Worm (Caenorhabditis elegans): Measurements from ENCODE around the gene ZK1098.2.

- TF ChIP-seq pha-4 (tag; optimal IDR thresholded peaks at IDR 0.05) (no peak), gei-17 (GFP tag; optimal IDR thresholded peaks at IDR 0.05) (peak; percentile 24), K12H6.12 (tag; optimal IDR thresholded peaks at IDR 0.05) (peak; percentile 12), nfya-1 (tag; optimal IDR thresholded peaks at IDR 0.05; ENCODE audit: borderline replicate concordance, insufficient read depth) (no peak), Y53G8AR.9 (GFP tag; conservative IDR thresholded peaks at IDR 0.05) (peak; percentile 70), lin-35 (GFP tag; optimal IDR thresholded peaks at IDR 0.05) (peak in 1 of 3 experiments; percentile 51), lin-54 (GFP tag; optimal IDR thresholded peaks at IDR 0.05) (no peak), ZK185.1 (tag; optimal IDR thresholded peaks at IDR 0.05; ENCODE audit: poor library complexity, severe bottlenecking) (peak; percentile 10), lin-40 (tag; optimal IDR thresholded peaks at IDR 0.05) (peak; percentile 37), T26A5.8 (tag; optimal IDR thresholded peaks at IDR 0.05) (no peak), snpc-4 (GFP tag; optimal IDR thresholded peaks at IDR 0.05) (no peak), snpc-4 (tag; optimal IDR thresholded peaks at IDR 0.05) (peak in 1 of 4 experiments; percentile 57), lsy-27 (tag; optimal IDR thresholded peaks at IDR 0.05; ENCODE audit: borderline replicate concordance, insufficient read depth) (no peak), dpff-1 (tag; optimal IDR thresholded peaks at IDR 0.05) (no peak)
Measured at ce11 chrIII:9509764-9510370, 19.1 kb upstream of the ZK1098.2 start.
